Worm (Caenorhabditis elegans): Measurements from ENCODE around the gene Y75B8A.31.

ce11 chrIII:12327528-12327997 is 23.9 kb upstream of the Y75B8A.31 start, which contains the start of the genes zip-12 and Y75B8A.63:
- TF ChIP-seq fkh-10 (GFP tag; optimal IDR thresholded peaks at IDR 0.05) (no peak), gmeb-2 (tag; optimal IDR thresholded peaks at IDR 0.05) (no peak), nfya-1 (tag; optimal IDR thresholded peaks at IDR 0.05) (no peak)
